Worm (Caenorhabditis elegans) whole organism, young adult: ENCODE data around the gene anmt-1.

ENCODE experiments used
- B0261.1 ChIP-seq: sonication (generic microtip); optimal IDR thresholded peaks from 2 replicates; lab custom pipeline; 2016; ENCODE audit warnings: mild to moderate bottlenecking, missing genetic modification characterization, moderate library complexity, missing compliant biosample characterization
- F10E7.11 ChIP-seq: sonication (generic microtip); optimal IDR thresholded peaks from 2 replicates; lab custom pipeline; 2017; ENCODE audit warnings: mild to moderate bottlenecking, missing genetic modification characterization, moderate library complexity, missing compliant biosample characterization
- F49E8.2 ChIP-seq: sonication (generic microtip); optimal IDR thresholded peaks from 3 replicates; lab custom pipeline; 2017; ENCODE audit warnings: missing genetic modification characterization, mild to moderate bottlenecking, missing compliant biosample characterization, antibody characterized with exemption, moderate library complexity; ENCODE audit not compliant: insufficient read depth
- F57A8.1 ChIP-seq: fragments of 200-800 bp; sonication (Bioruptor generic); optimal IDR thresholded peaks from 2 replicates; lab custom pipeline; 2018; ENCODE audit warnings: mild to moderate bottlenecking, missing genetic modification characterization, moderate library complexity, missing compliant biosample characterization
- T26A5.8 ChIP-seq: sonication (generic microtip); optimal IDR thresholded peaks from 2 replicates; lab custom pipeline; 2016; ENCODE audit warnings: missing genetic modification characterization, missing compliant biosample characterization
- Y53F4B.3 ChIP-seq: fragments of 200-800 bp; sonication (Bioruptor generic); IDR thresholded peaks from 2 replicates; pipeline ENCODE4 v1.3.6; 2022; ENCODE audit warnings: missing genetic modification reagents, missing genetic modification characterization, missing compliant biosample characterization
- Y53G8AR.9 ChIP-seq: fragments of 200-800 bp; sonication (Bioruptor generic); conservative IDR thresholded peaks from 2 replicates; pipeline ENCODE4 v1.3.6; 2022; ENCODE audit warnings: missing genetic modification reagents, missing genetic modification characterization, missing compliant biosample characterization
- Y95B8A.8 ChIP-seq: fragments of 200-800 bp; sonication (Bioruptor generic); IDR thresholded peaks from 2 replicates; pipeline ENCODE4 v1.3.6; 2022; ENCODE audit warnings: missing genetic modification reagents, missing genetic modification characterization, missing compliant biosample characterization
- ama-1 ChIP-seq, 3 experiments: fragments of 150-350 bp in 1 of 3; sonication (generic microtip) in 2 of 3; optimal IDR thresholded peaks; 2 replicates each; lab custom pipeline; 2014 to 2018; ENCODE audit warnings: missing biosample characterization in 2 of 3, missing genetic modification characterization in 2 of 3, missing genetic modification reagents in 2 of 3
- aptf-3 ChIP-seq: fragments of 200-800 bp; sonication (Bioruptor generic); IDR thresholded peaks from 2 replicates; pipeline ENCODE4 v1.3.6; 2022; ENCODE audit warnings: missing genetic modification characterization, missing compliant biosample characterization
- atf-7 ChIP-seq: sonication (generic microtip); optimal IDR thresholded peaks from 2 replicates; lab custom pipeline; 2017; ENCODE audit warnings: mild to moderate bottlenecking, missing genetic modification characterization, missing compliant biosample characterization
- cebp-1 ChIP-seq, 2 experiments: fragments of 200-800 bp in 1 of 2; sonication (Bioruptor generic) in 1 of 2; sonication (generic microtip) in 1 of 2; IDR thresholded peaks in 1 of 2; optimal IDR thresholded peaks in 1 of 2; 2 replicates each; pipeline versions ENCODE4 v1.3.6 to Lab custom; 2017 to 2022; ENCODE audit warnings: missing compliant biosample characterization in 2 of 2, missing genetic modification characterization in 2 of 2, mild to moderate bottlenecking in 1 of 2, missing genetic modification reagents in 1 of 2, moderate library complexity in 1 of 2
- cebp-2 ChIP-seq: fragments of 200-800 bp; sonication (Bioruptor generic); IDR thresholded peaks from 2 replicates; pipeline ENCODE4 v1.3.6; 2022; ENCODE audit warnings: missing genetic modification characterization, missing compliant biosample characterization
- ceh-40 ChIP-seq: fragments of 200-800 bp; sonication (Bioruptor generic); IDR thresholded peaks from 2 replicates; pipeline ENCODE4 v1.3.6; 2022; ENCODE audit warnings: missing genetic modification characterization, missing compliant biosample characterization
- chd-7 ChIP-seq: sonication (generic microtip); optimal IDR thresholded peaks from 2 replicates; lab custom pipeline; 2016; ENCODE audit warnings: mild to moderate bottlenecking, missing genetic modification characterization, moderate library complexity, missing compliant biosample characterization
- dox-1 ChIP-seq: fragments of 200-800 bp; sonication (Bioruptor generic); IDR thresholded peaks from 2 replicates; pipeline ENCODE4 v1.3.6; 2022; ENCODE audit warnings: missing genetic modification reagents, missing genetic modification characterization, missing compliant biosample characterization
- efl-1 ChIP-seq: fragments of 150-350 bp; optimal IDR thresholded peaks from 2 replicates; lab custom pipeline; 2014; ENCODE audit warnings: missing biosample characterization, missing genetic modification reagents, missing genetic modification characterization
- egrh-3 ChIP-seq: fragments of 200-800 bp; sonication (Bioruptor generic); IDR thresholded peaks from 2 replicates; pipeline ENCODE4 v1.3.6; 2022; ENCODE audit warnings: missing genetic modification reagents, missing genetic modification characterization, missing compliant biosample characterization
- ekl-4 ChIP-seq: fragments of 200-800 bp; sonication (Bioruptor generic); IDR thresholded peaks from 2 replicates; pipeline ENCODE4 v1.3.6; 2022; ENCODE audit warnings: missing genetic modification reagents, missing genetic modification characterization, missing compliant biosample characterization
- gei-17 ChIP-seq: fragments of 200-800 bp; sonication (Bioruptor generic); optimal IDR thresholded peaks from 2 replicates; lab custom pipeline; 2018; ENCODE audit warnings: mild to moderate bottlenecking, missing genetic modification characterization, missing compliant biosample characterization
- lag-1 ChIP-seq: fragments of 200-800 bp; sonication (Bioruptor generic); IDR thresholded peaks from 2 replicates; pipeline ENCODE4 v1.3.6; 2022; ENCODE audit warnings: missing genetic modification reagents, missing genetic modification characterization, missing compliant biosample characterization
- let-607 ChIP-seq, 2 experiments: fragments of 200-800 bp in 1 of 2; sonication (Bioruptor generic) in 1 of 2; sonication (generic microtip) in 1 of 2; optimal IDR thresholded peaks; 2 replicates each; lab custom pipeline; 2016 to 2018; ENCODE audit warnings: mild to moderate bottlenecking in 2 of 2, missing compliant biosample characterization in 2 of 2, missing genetic modification characterization in 2 of 2, moderate library complexity in 2 of 2, missing genotype in 1 of 2
- lsl-1 ChIP-seq: fragments of 200-800 bp; sonication (Bioruptor generic); optimal IDR thresholded peaks from 2 replicates; lab custom pipeline; 2018; ENCODE audit warnings: mild to moderate bottlenecking, missing genetic modification characterization, moderate library complexity, missing compliant biosample characterization
- lsy-27 ChIP-seq: sonication (generic microtip); optimal IDR thresholded peaks from 2 replicates; lab custom pipeline; 2017; ENCODE audit warnings: missing genetic modification characterization, mild to moderate bottlenecking, missing compliant biosample characterization, antibody characterized with exemption, missing genotype, borderline replicate concordance; ENCODE audit not compliant: insufficient read depth
- madf-10 ChIP-seq: sonication (generic microtip); optimal IDR thresholded peaks from 2 replicates; lab custom pipeline; 2016; ENCODE audit warnings: mild to moderate bottlenecking, missing genetic modification characterization, missing compliant biosample characterization
- madf-3 ChIP-seq: fragments of 200-800 bp; sonication (Bioruptor generic); IDR thresholded peaks from 2 replicates; pipeline ENCODE4 v1.3.6; 2022; ENCODE audit warnings: missing genetic modification reagents, missing genetic modification characterization, missing compliant biosample characterization
- madf-6 ChIP-seq: fragments of 200-800 bp; sonication (Bioruptor generic); IDR thresholded peaks from 2 replicates; pipeline ENCODE4 v1.3.6; 2022; ENCODE audit warnings: missing genetic modification reagents, missing genetic modification characterization, missing compliant biosample characterization
- madf-8 ChIP-seq: fragments of 200-800 bp; sonication (Bioruptor generic); conservative IDR thresholded peaks from 2 replicates; pipeline ENCODE4 v1.3.6; 2022; ENCODE audit warnings: missing genetic modification reagents, missing genetic modification characterization, missing compliant biosample characterization
- mcd-1 ChIP-seq: fragments of 200-800 bp; sonication (Bioruptor generic); IDR thresholded peaks from 2 replicates; pipeline ENCODE4 v1.3.6; 2022; ENCODE audit warnings: missing genetic modification reagents, missing genetic modification characterization, missing compliant biosample characterization
- nfya-2 ChIP-seq: fragments of 200-800 bp; sonication (Bioruptor generic); IDR thresholded peaks from 2 replicates; pipeline ENCODE4 v1.3.6; 2022; ENCODE audit warnings: missing genetic modification reagents, missing genetic modification characterization, missing compliant biosample characterization
- nhr-120 ChIP-seq: fragments of 200-800 bp; sonication (Bioruptor generic); IDR thresholded peaks from 2 replicates; pipeline ENCODE4 v1.3.6; 2022; ENCODE audit warnings: missing genetic modification characterization, missing compliant biosample characterization
- nhr-179 ChIP-seq: sonication (generic microtip); optimal IDR thresholded peaks from 2 replicates; lab custom pipeline; 2016; ENCODE audit warnings: mild to moderate bottlenecking, missing genetic modification characterization, missing compliant biosample characterization
- nhr-90 ChIP-seq: sonication (generic microtip); optimal IDR thresholded peaks from 2 replicates; lab custom pipeline; 2016; ENCODE audit warnings: missing genotype, mild to moderate bottlenecking, missing genetic modification characterization, missing compliant biosample characterization
- pbrm-1 ChIP-seq: fragments of 200-800 bp; sonication (Bioruptor generic); IDR thresholded peaks from 2 replicates; pipeline ENCODE4 v1.3.6; 2022; ENCODE audit warnings: missing genetic modification reagents, missing genetic modification characterization, missing compliant biosample characterization
- rpc-1 ChIP-seq, 2 experiments: fragments of 150-350 bp in 1 of 2; sonication (generic microtip) in 1 of 2; optimal IDR thresholded peaks; 2 replicates each; lab custom pipeline; 2014 to 2018; ENCODE audit warnings: missing biosample characterization in 1 of 2, missing genetic modification characterization in 1 of 2, missing genetic modification reagents in 1 of 2, missing genotype in 1 of 2
- sdz-38 ChIP-seq: sonication (generic microtip); optimal IDR thresholded peaks from 2 replicates; lab custom pipeline; 2016; ENCODE audit warnings: missing genotype, missing genetic modification characterization, missing compliant biosample characterization
- sea-2 ChIP-seq: fragments of 200-800 bp; sonication (Bioruptor generic); IDR thresholded peaks from 2 replicates; pipeline ENCODE4 v1.3.6; 2022; ENCODE audit warnings: missing genetic modification characterization, missing compliant biosample characterization
- somi-1 ChIP-seq: fragments of 200-800 bp; sonication (Bioruptor generic); optimal IDR thresholded peaks from 2 replicates; lab custom pipeline; 2018; ENCODE audit warnings: mild to moderate bottlenecking, missing genetic modification characterization, missing compliant biosample characterization
- sptf-2 ChIP-seq: fragments of 200-800 bp; sonication (Bioruptor generic); optimal IDR thresholded peaks from 2 replicates; lab custom pipeline; 2018; ENCODE audit warnings: mild to moderate bottlenecking, missing genetic modification characterization, missing compliant biosample characterization
- tbx-9 ChIP-seq: sonication (generic microtip); optimal IDR thresholded peaks from 2 replicates; lab custom pipeline; 2016; ENCODE audit warnings: borderline replicate concordance, missing genetic modification characterization, inconsistent platforms, missing compliant biosample characterization
- zfh-2 ChIP-seq: fragments of 200-800 bp; sonication (Bioruptor generic); conservative IDR thresholded peaks from 2 replicates; pipeline ENCODE4 v1.3.6; 2022; ENCODE audit warnings: missing genetic modification reagents, missing genetic modification characterization, missing compliant biosample characterization
- ztf-18 ChIP-seq: sonication (generic microtip); optimal IDR thresholded peaks from 2 replicates; lab custom pipeline; 2016; ENCODE audit warnings: missing genotype, mild to moderate bottlenecking, missing genetic modification characterization, missing compliant biosample characterization
- ztf-26 ChIP-seq: sonication (generic microtip); optimal IDR thresholded peaks from 2 replicates; lab custom pipeline; 2017; ENCODE audit warnings: missing genetic modification characterization, missing compliant biosample characterization
- ztf-6 ChIP-seq: fragments of 200-800 bp; sonication (Bioruptor generic); IDR thresholded peaks from 2 replicates; pipeline ENCODE4 v1.3.6; 2022; ENCODE audit warnings: missing genetic modification reagents, missing genetic modification characterization, missing compliant biosample characterization

anmt-1 gene

DNA sequence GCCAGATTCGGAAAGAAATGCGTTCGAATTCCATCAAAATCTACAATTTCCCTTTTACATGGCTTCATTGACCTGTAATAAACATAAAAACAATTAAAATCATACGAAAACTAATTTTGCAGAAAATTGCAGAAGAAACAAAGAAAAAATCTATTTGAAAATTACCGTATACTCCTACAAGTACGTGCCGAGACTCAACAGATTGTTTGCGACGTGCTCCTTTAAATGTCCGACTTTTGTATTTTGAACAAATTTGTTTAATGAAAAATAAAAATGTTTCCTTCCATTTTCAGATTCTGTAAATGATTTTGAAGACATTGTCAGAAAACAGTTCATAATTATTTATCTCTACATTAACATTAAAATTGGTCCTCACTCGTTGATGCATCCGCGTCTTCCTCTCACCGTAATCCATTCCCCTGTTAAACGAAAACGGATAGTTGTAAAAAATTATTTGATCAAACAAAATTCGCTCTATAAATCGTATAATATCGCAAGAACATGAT is 9.6 kb upstream of the anmt-1 start, which contains the start of gene pgl-2 (continued):
- no peak for TF ChIP-seq T26A5.8
- no peak for TF ChIP-seq F57A8.1 (GFP tag; lab: Kevin White, UChicago)
- no peak for TF ChIP-seq madf-3
- no peak for TF ChIP-seq let-607 (tag; optimal IDR thresholded peaks at IDR 0.05; lab: Kevin White, UChicago)
- no peak for TF ChIP-seq ceh-40 (GFP tag; lab: Robert Waterston, UW)
- no peak for TF ChIP-seq B0261.1 (tag; lab: Kevin White, UChicago)

DNA sequence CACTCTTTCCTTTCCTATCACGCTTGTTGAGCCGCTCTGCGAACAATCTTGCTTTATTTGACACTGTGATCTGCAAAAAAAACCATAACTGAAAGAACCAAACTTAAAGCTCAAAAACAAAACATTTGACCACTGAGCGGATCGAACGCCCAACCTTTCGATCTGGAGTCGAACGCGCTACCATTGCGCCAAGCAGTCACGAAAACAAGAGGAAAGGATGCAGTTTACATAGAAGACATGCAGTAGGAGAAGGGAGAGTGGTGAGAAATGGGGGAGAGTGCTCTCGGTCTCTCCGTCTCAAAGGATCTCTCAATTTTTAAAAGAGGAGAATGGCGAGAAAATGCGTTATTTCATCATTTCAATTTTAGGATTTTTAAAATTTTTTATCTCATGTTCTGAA is 6.2 kb upstream of the anmt-1 start:
- TF ChIP-seq ama-1 (optimal IDR thresholded peaks at IDR 0.05; lab: Kevin White, UChicago), result no peak
- peak; percentile 70 to 89 for TF ChIP-seq ama-1 (GFP tag; optimal IDR thresholded peaks at IDR 0.05; lab: Kevin White, UChicago)
- TF ChIP-seq sdz-38, result no peak
- peak; percentile 75 for TF ChIP-seq mcd-1 (GFP tag; lab: Robert Waterston, UW)
- TF ChIP-seq ekl-4, result peak; percentile 67
- 0 out of 2 replicates have a peak, but pooled peaks have one; percentile 19 for TF ChIP-seq egrh-3 (GFP tag; lab: Robert Waterston, UW)
- TF ChIP-seq ceh-40 (GFP tag; lab: Robert Waterston, UW), result peak; percentile 64; the same call in 1 of the 2 replicates
- peak; percentile 38 for TF ChIP-seq gei-17 (GFP tag; lab: Kevin White, UChicago)
- TF ChIP-seq madf-6 (GFP tag; lab: Robert Waterston, UW), result peak; percentile 66
- peak; percentile 15 for TF ChIP-seq F57A8.1 (GFP tag; lab: Kevin White, UChicago)
- TF ChIP-seq ztf-18 (tag; lab: Kevin White, UChicago), result peak; percentile 76
- no peak for TF ChIP-seq cebp-2 (GFP tag; lab: Robert Waterston, UW)
- no peak for TF ChIP-seq nhr-179
- no peak for TF ChIP-seq tbx-9
- 0 out of 2 replicates have a peak, but pooled peaks have one; percentile 48 for TF ChIP-seq sea-2
- no peak for TF ChIP-seq Y53F4B.3 (GFP tag; lab: Robert Waterston, UW)
- peak; percentile 91 for TF ChIP-seq nhr-90 (tag; lab: Kevin White, UChicago)
- TF ChIP-seq nfya-2 (GFP tag; lab: Robert Waterston, UW), result no peak
- TF ChIP-seq chd-7 (tag; lab: Kevin White, UChicago), result peak; percentile 68
- no peak for TF ChIP-seq lsy-27 (tag; lab: Kevin White, UChicago)
- TF ChIP-seq ztf-26 (tag; lab: Kevin White, UChicago), result peak; percentile 74
- peak; percentile 90 for TF ChIP-seq rpc-1 (optimal IDR thresholded peaks at IDR 0.05; lab: Kevin White, UChicago)
- peak; percentile 92 for TF ChIP-seq rpc-1 (tag; optimal IDR thresholded peaks at IDR 0.05; lab: Kevin White, UChicago)
- TF ChIP-seq lsl-1 (GFP tag; lab: Kevin White, UChicago), result peak; percentile 37
- TF ChIP-seq pbrm-1 (GFP tag; lab: Robert Waterston, UW), result peak; percentile 75
- TF ChIP-seq lag-1 (GFP tag; lab: Robert Waterston, UW), result no peak
- peak; percentile 54 for TF ChIP-seq somi-1 (GFP tag; lab: Kevin White, UChicago)
- TF ChIP-seq madf-8, result peak; percentile 32; the same call in 1 of the 2 replicates
- peak; percentile 70 for TF ChIP-seq madf-10 (tag; lab: Kevin White, UChicago)
- peak; percentile 39 for TF ChIP-seq efl-1 (GFP tag; lab: Kevin White, UChicago)
- no peak for TF ChIP-seq Y53G8AR.9 (GFP tag; lab: Robert Waterston, UW)
- peak; percentile 52 for TF ChIP-seq sptf-2 (GFP tag; lab: Kevin White, UChicago)
- peak; percentile 69 for TF ChIP-seq F10E7.11
- TF ChIP-seq aptf-3 (GFP tag; lab: Robert Waterston, UW), result peak; percentile 68; the same call in 1 of the 2 replicates
- 0 out of 2 replicates have a peak, but pooled peaks have one; percentile 46 for TF ChIP-seq Y95B8A.8
- peak; percentile 81 for TF ChIP-seq dox-1 (GFP tag; lab: Robert Waterston, UW)
- no peak for TF ChIP-seq zfh-2
- TF ChIP-seq F49E8.2 (tag; lab: Kevin White, UChicago), result peak; percentile 65
- TF ChIP-seq atf-7 (tag; lab: Kevin White, UChicago), result peak; percentile 21
- no peak for TF ChIP-seq cebp-1 (GFP tag; IDR thresholded peaks at IDR 0.05; lab: Robert Waterston, UW)
- peak; percentile 84 for TF ChIP-seq cebp-1 (tag; optimal IDR thresholded peaks at IDR 0.05; lab: Kevin White, UChicago)
- no peak for TF ChIP-seq nhr-120 (GFP tag; lab: Robert Waterston, UW)
- peak; percentile 36; the same call in 1 of the 2 replicates for TF ChIP-seq ztf-6 (GFP tag; lab: Robert Waterston, UW)
